Fruit fly (Drosophila melanogaster) Kc167 (cell line): Measurements from ENCODE around the gene CG43347.

Experiments
- Myc ChIP-seq: fragments of >200 bp; optimal IDR thresholded peaks from 2 replicates; lab custom pipeline; 2017; ENCODE audit warnings: missing external identifiers
- Sin3A ChIP-seq: fragments of >200 bp; optimal IDR thresholded peaks from 2 replicates; lab custom pipeline; 2018; ENCODE audit warnings: missing external identifiers
- h ChIP-seq: fragments of >200 bp; optimal IDR thresholded peaks from 3 replicates; lab custom pipeline; 2018; ENCODE audit warnings: missing external identifiers
- insv ChIP-seq: fragments of >200 bp; optimal IDR thresholded peaks from 3 replicates; lab custom pipeline; 2018; ENCODE audit warnings: missing external identifiers
- psq ChIP-seq: fragments of >200 bp; optimal IDR thresholded peaks from 2 replicates; lab custom pipeline; 2017; ENCODE audit warnings: missing external identifiers
- ttk ChIP-seq: sonication (Bioruptor generic); optimal IDR thresholded peaks from 2 replicates; lab custom pipeline; 2017; ENCODE audit warnings: missing external identifiers

The CG43347 gene

DNA sequence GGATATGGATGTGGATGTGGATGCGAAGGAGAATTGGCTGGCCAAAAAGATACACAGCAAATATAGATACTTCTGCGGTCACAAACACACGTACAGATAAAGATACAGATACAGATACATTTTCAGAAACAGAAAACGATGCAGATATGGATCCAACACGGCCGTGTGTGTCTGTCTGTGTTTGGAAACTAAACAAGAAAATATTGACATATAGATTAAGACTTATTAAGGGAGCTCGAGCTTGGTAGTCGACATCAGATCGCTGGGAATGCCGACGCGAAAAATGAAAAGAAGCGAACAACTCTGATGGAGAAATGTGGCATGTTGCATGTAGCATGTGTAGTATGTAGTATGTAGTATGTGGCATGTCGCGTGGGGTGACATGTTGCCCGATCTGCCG, 37.9 kb downstream of the CG43347 start:
- TF ChIP-seq psq (lab: Kevin White, UChicago), result no peak
- TF ChIP-seq Myc, result no peak
- no peak for TF ChIP-seq h (lab: Kevin White, UChicago)
- no peak for TF ChIP-seq Sin3A (lab: Kevin White, UChicago)
- no peak for TF ChIP-seq insv (lab: Kevin White, UChicago)
- no peak for TF ChIP-seq ttk (lab: Kevin White, UChicago)

DNA sequence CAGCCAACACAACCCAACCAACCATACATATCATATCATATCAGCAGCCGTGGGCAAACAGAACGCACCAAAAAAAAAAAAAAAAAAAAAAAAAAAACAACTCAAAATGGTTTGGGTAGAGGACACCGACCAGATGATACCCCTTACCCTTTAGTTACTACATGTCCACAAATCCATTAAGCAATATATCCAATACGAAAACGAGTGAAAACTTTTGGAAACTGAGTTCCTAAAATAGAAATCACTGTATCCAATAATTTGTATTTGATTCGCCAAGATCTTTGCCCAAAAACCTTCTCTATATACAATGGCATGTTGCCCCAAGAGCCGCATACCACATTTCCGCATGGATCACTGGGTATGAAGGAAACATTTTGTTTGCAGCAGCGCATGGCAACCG, 38.5 kb downstream of the CG43347 start:
- TF ChIP-seq ttk (lab: Kevin White, UChicago) (no peak), Myc (no peak), psq (lab: Kevin White, UChicago) (no peak), h (lab: Kevin White, UChicago) (no peak), Sin3A (lab: Kevin White, UChicago) (no peak), insv (lab: Kevin White, UChicago) (no peak)

DNA sequence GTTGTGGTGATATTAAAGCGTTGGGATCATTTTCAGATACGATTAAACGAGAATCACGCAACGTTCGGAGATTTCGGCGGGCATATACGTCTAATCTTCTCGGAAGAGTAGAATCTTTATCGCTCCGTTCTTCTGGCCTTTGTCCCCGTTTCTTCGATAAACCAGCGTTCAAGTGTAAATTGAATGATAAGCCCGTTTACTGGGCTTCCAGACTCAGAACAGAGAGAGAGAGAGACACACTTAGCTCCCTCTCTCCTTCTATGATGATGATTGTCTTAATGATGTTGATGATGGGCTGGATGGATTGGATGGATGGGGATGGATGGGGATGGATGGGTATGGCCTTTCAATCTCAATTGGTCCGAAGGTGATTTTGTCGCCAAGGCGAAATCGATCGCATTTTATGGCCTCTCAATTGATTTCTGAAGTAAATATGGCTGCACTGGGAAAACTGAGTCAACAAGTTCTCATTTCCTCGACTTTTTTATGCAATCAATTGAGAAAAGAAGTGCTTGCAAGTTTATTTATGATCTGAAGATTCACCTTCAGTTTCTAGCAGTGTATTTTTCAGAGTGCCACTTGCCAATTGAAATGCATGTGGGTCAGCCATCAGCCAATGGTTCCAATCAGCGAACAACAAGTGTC, 39.4 kb downstream of the CG43347 start:
- TF ChIP-seq Sin3A (lab: Kevin White, UChicago) (no peak), psq (lab: Kevin White, UChicago) (no peak), insv (lab: Kevin White, UChicago) (no peak), ttk (lab: Kevin White, UChicago) (no peak), Myc (no peak), h (lab: Kevin White, UChicago) (no peak)

DNA sequence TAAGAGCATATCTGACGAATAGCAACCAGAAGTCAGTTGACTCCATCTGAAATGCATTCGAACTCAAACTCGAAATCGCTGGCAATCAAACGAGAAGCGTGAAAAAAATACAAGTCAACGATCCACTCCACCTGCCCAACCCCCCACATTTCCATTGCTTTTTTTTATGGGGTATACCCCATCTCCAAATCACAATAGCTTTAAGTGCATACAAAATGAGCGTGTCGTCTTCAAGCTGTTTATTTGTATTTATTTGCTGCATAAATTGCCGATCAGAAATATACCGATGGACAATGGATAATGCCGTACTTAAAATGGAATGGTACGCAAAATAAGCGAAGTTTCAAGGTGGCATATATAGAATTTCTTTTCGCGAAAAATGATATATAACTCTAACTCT, 40.4 kb downstream of the CG43347 start:
- TF ChIP-seq psq (lab: Kevin White, UChicago), result no peak
- no peak for TF ChIP-seq Myc
- no peak for TF ChIP-seq Sin3A (lab: Kevin White, UChicago)
- no peak for TF ChIP-seq h (lab: Kevin White, UChicago)
- no peak for TF ChIP-seq ttk (lab: Kevin White, UChicago)
- no peak for TF ChIP-seq insv (lab: Kevin White, UChicago)

DNA sequence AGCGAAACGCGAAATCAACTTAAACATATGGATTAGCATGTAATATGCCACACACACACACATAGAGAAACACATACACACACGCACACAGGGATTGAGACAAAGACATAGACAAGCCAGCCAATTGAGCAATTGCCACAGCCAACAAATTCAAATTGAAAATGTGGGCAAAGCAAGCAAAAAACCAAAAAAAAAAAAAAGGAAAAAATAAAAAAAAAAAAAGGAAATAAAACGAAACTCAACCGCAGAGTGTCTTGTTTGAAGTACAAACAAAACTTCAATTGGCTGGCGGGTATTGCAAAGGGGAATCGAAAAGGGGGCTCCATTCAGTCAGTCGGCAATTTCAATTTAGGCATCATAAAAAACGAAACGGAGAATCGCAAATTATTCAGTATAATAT, 42.2 kb downstream of the CG43347 start:
- TF ChIP-seq ttk (lab: Kevin White, UChicago) (no peak), psq (lab: Kevin White, UChicago) (no peak), Myc (no peak), h (lab: Kevin White, UChicago) (no peak), insv (lab: Kevin White, UChicago) (no peak)

DNA sequence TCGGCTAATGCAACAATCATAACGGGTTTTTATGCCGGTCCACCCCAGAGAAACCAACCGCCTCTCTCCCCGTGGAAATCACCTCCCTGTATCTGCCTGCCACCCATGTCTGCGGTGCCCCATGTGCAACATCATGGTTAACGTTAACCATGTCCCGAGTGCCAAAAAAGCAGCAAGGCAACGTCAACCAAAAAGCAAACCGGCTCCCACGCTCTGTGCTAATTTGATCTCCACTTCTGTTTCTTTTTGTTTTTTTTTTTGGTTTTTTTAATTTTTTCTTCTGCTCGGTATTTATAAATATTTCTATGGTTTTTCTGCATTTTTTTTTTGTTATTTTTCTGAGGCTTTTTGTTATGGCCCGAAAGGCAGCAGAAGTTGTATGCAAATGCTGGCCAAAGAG, 43.0 kb downstream of the CG43347 start:
- TF ChIP-seq psq (lab: Kevin White, UChicago) (no peak), Myc (no peak), insv (lab: Kevin White, UChicago) (no peak), Sin3A (lab: Kevin White, UChicago) (no peak), h (lab: Kevin White, UChicago) (no peak), ttk (lab: Kevin White, UChicago) (no peak)

DNA sequence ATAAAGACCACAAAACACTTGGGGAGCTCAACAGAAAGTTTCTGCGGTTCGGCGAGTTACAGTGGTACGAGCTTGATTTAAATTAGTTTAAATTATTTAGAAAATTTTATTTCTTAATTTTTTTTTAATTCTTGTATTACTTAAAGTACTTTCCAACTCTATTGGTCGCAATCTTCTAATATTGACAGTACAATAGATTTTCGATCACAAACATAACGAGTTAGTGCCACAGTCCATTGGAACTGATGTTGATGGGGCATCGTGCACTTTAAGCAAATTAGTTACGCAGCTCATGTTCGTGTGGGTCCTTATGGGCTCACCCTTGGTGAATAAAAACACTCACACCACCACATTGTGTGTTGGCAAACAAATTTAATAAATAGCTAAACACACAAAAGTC, 46.4 kb downstream of the CG43347 start:
- TF ChIP-seq h (lab: Kevin White, UChicago), result no peak
- TF ChIP-seq psq (lab: Kevin White, UChicago), result no peak
- TF ChIP-seq Myc, result no peak

DNA sequence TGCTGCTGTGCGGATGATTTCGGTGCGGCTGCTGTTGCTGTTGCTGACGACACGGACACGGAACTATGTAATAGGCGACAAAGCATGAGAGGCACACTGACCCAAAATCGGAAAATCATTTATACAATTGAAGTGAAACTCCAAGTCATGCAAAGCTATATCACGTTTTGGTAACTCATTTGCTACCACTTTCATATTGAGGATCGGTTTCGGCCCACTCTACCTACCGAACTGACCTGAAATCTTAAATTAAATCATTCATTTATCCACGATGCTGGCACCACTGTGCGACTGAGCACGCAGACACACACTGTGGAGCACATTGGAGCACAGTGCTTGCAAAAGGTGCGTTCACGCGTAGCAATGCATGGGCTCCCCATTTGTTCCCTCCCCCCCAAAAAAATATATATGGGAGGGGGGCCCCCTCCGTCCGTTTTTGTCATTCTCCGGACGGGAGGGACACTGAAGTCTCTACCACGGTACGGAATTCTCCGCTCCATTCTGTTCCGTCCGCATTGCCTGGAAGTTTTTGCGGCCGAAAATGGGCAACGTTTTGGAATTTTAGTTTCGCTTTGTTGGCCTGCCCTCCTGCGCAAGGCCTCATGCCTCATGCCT, 49.7 kb downstream of the CG43347 start:
- no peak for TF ChIP-seq psq (lab: Kevin White, UChicago)
- TF ChIP-seq h (lab: Kevin White, UChicago), result no peak
- TF ChIP-seq ttk (lab: Kevin White, UChicago), result no peak
- no peak for TF ChIP-seq Myc
- no peak for TF ChIP-seq Sin3A (lab: Kevin White, UChicago)
- TF ChIP-seq insv (lab: Kevin White, UChicago), result no peak

DNA sequence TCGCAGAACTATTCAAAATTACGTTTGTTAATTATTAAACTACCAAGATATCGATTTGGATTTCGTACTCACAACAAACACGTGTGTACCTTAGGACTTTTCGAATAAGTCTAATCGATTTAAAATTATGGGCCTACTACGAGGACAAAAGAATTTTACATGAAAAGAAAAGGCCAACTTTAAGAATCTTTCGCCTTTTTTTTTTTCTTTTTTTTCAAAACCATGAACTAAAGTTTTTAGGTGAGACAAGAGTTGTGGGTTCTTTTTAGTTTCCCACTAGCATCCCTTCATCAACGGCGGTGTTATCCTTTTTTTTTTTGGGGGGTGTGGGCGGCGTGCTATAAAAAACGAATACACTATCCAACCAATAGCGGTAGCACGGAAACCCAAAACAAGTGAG, 53.5 kb downstream of the CG43347 start, which contains the start of gene CG15296:
Gene CG15296, minus strand, starts transcription at position 101 of the 400 bp plus-strand sequence.
- TF ChIP-seq ttk (lab: Kevin White, UChicago) (no peak), insv (lab: Kevin White, UChicago) (no peak), h (lab: Kevin White, UChicago) (no peak), Sin3A (lab: Kevin White, UChicago) (no peak), Myc (no peak), psq (lab: Kevin White, UChicago) (no peak)

DNA sequence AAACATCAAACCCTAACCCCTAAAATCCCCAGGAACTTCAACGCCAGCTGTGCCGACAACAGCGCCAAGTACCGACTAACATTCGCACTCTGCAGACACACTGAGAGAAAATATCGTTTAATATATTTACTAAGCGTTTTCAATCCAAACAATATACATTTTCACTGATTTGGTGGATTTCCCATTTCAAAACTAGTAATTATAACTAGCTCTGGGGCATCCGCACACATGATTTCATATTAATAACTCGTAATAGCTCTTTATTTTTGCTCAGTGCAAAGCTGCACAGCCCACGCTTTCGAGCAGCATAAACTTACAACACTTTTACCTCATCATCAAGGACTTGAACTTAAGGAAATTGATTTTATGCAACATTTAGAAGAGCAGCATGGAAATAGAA, 55.8 kb downstream of the CG43347 start:
- TF ChIP-seq Myc (no peak), Sin3A (lab: Kevin White, UChicago) (no peak), insv (lab: Kevin White, UChicago) (no peak), ttk (lab: Kevin White, UChicago) (no peak)

DNA sequence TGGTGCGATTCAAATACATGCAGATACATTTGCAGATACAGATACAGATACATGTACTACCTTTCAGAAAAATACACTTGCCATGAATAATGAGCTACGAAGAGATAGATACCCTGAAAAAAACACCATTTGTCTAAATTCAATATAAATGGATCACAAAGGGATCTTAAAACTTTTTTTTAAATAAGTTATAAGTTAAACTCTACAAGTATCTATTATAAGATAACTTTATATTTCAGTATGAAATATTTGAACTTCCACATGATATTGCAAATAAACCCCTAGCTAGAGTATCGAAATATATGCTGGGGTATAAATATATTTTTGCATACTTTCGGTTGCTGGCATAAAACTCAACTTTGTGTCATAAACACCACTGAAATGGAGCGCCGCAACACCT, 58.6 kb downstream of the CG43347 start:
- TF ChIP-seq Sin3A (lab: Kevin White, UChicago) (no peak), h (lab: Kevin White, UChicago) (no peak), ttk (lab: Kevin White, UChicago) (no peak), psq (lab: Kevin White, UChicago) (no peak), Myc (no peak), insv (lab: Kevin White, UChicago) (no peak)

DNA sequence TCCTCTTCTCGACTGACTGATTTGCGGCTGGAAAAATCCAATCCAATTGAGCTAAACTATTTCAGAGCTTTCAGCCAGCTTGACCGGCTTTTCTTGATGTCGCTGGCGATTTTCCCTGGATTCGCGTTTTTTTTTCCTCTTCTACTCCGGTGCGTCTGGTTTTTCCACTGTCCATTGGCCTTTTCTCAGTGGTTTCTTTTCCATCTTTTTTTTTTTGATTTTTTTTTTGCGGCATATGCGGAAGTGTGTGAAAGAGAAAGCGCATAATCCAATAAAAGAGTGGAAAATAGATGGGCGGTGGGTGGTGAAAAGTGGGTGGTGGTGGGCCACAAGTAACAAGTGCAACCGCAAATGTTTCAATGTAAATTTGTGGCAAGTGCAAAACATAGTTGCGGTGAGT, 61.9 kb downstream of the CG43347 start:
- TF ChIP-seq insv (lab: Kevin White, UChicago) (no peak), Myc (no peak)
